Worm (Caenorhabditis elegans) whole organism, early embryonic: ENCODE results near the gene abf-4.

Experiments used
- B0310.2 ChIP-seq: sonication (generic microtip); optimal IDR thresholded peaks from 2 replicates; lab custom pipeline; 2016; ENCODE audit warnings: mild to moderate bottlenecking, missing genetic modification characterization, missing compliant biosample characterization
- F13C5.2 ChIP-seq: sonication (generic microtip); optimal IDR thresholded peaks from 2 replicates; lab custom pipeline; 2017; ENCODE audit warnings: mild to moderate bottlenecking, missing genetic modification characterization, inconsistent platforms, missing compliant biosample characterization
- aly-1 ChIP-seq: sonication (generic microtip); optimal IDR thresholded peaks from 2 replicates; lab custom pipeline; 2016; ENCODE audit warnings: missing genetic modification characterization, missing compliant biosample characterization
- ama-1 ChIP-seq: fragments of 150-350 bp; optimal IDR thresholded peaks from 2 replicates; lab custom pipeline; 2014
- ceh-13 ChIP-seq: fragments of 200-800 bp; sonication (Bioruptor generic); optimal IDR thresholded peaks from 2 replicates; lab custom pipeline; 2018; ENCODE audit warnings: mild to moderate bottlenecking, missing genetic modification characterization, missing compliant biosample characterization
- ceh-36 ChIP-seq: sonication (generic microtip); optimal IDR thresholded peaks from 2 replicates; lab custom pipeline; 2016; ENCODE audit warnings: missing genetic modification characterization, inconsistent platforms, missing compliant biosample characterization
- ets-7 ChIP-seq: sonication (generic microtip); optimal IDR thresholded peaks from 2 replicates; lab custom pipeline; 2016; ENCODE audit warnings: missing genotype, missing genetic modification characterization, missing compliant biosample characterization
- flt-1 ChIP-seq: fragments of 200-800 bp; sonication (Bioruptor generic); IDR thresholded peaks from 2 replicates; pipeline ENCODE4 v1.3.6; 2022; ENCODE audit warnings: missing genetic modification characterization, missing compliant biosample characterization
- hmbx-1 ChIP-seq: sonication (generic microtip); optimal IDR thresholded peaks from 2 replicates; lab custom pipeline; 2016; ENCODE audit warnings: mild to moderate bottlenecking, missing genetic modification characterization, missing compliant biosample characterization
- hmg-4 ChIP-seq: fragments of 200-800 bp; sonication (Bioruptor generic); optimal IDR thresholded peaks from 2 replicates; lab custom pipeline; 2018; ENCODE audit warnings: mild to moderate bottlenecking, missing genetic modification characterization, missing compliant biosample characterization
- hnd-1 ChIP-seq: sonication (generic microtip); optimal IDR thresholded peaks from 2 replicates; lab custom pipeline; 2016; ENCODE audit warnings: missing genetic modification characterization, missing compliant biosample characterization
- pes-1 ChIP-seq: fragments of 200-800 bp; sonication (Bioruptor generic); IDR thresholded peaks from 2 replicates; pipeline ENCODE4 v1.3.6; 2022; ENCODE audit warnings: missing genetic modification reagents, missing genetic modification characterization, missing compliant biosample characterization
- scrt-1 ChIP-seq: fragments of 200-800 bp; sonication (Bioruptor generic); IDR thresholded peaks from 2 replicates; pipeline ENCODE4 v1.3.6; 2022; ENCODE audit warnings: missing genetic modification characterization, missing compliant biosample characterization
- sea-1 ChIP-seq: fragments of 200-800 bp; sonication (Bioruptor generic); conservative IDR thresholded peaks from 2 replicates; pipeline ENCODE4 v1.3.6; 2022; ENCODE audit warnings: missing genetic modification characterization, missing compliant biosample characterization
- tbx-11 ChIP-seq: fragments of 200-800 bp; sonication (Bioruptor generic); IDR thresholded peaks from 2 replicates; pipeline ENCODE4 v1.3.6; 2022; ENCODE audit warnings: missing genetic modification characterization, missing compliant biosample characterization
- tbx-37 ChIP-seq: fragments of 200-800 bp; sonication (Bioruptor generic); conservative IDR thresholded peaks from 2 replicates; pipeline ENCODE4 v1.3.6; 2022; ENCODE audit warnings: missing genetic modification reagents, missing genetic modification characterization, missing compliant biosample characterization
- tra-4 ChIP-seq: sonication (generic microtip); optimal IDR thresholded peaks from 2 replicates; lab custom pipeline; 2017; ENCODE audit warnings: missing genetic modification characterization, missing compliant biosample characterization

The abf-4 gene

ce11 chrV:20558270-20558669 is at the start of gene abf-4:
Gene abf-4, minus strand, starts transcription at chrV:20558370.
- TF ChIP-seq flt-1 (GFP tag; lab: Robert Waterston, UW) = no peak
- TF ChIP-seq ets-7 = no peak
- no peak for TF ChIP-seq tbx-11 (GFP tag; lab: Robert Waterston, UW)
- no peak for TF ChIP-seq tra-4 (tag; lab: Kevin White, UChicago)
- TF ChIP-seq pes-1 (GFP tag; lab: Robert Waterston, UW) = no peak
- no peak for TF ChIP-seq tbx-37 (GFP tag; lab: Robert Waterston, UW)
- TF ChIP-seq B0310.2 (tag; lab: Kevin White, UChicago) = no peak
- no peak for TF ChIP-seq scrt-1 (GFP tag; lab: Robert Waterston, UW)
- TF ChIP-seq ceh-13 = no peak
- TF ChIP-seq hmbx-1 (tag; lab: Kevin White, UChicago) = no peak
- TF ChIP-seq ama-1 (lab: Kevin White, UChicago) = no peak
- no peak for TF ChIP-seq sea-1
- TF ChIP-seq hmg-4 (GFP tag; lab: Kevin White, UChicago) = no peak
- no peak for TF ChIP-seq F13C5.2 (tag; lab: Kevin White, UChicago)
- no peak for TF ChIP-seq hnd-1 (tag; lab: Kevin White, UChicago)
- no peak for TF ChIP-seq ceh-36 (tag; lab: Kevin White, UChicago)
- TF ChIP-seq aly-1 (tag; lab: Kevin White, UChicago) = no peak

- no peak for TF ChIP-seq tbx-37 (GFP tag; lab: Robert Waterston, UW)
These were observed 48.4 kb upstream of the abf-4 start, which contains the start of gene F46B3.23 for ce11 chrV:20606617-20607016. Gene F46B3.23, minus strand, starts transcription at chrV:20606717.

- no peak for TF ChIP-seq hnd-1 (tag; lab: Kevin White, UChicago)
- peak; percentile 36; the same call in 1 of the 2 replicates for TF ChIP-seq pes-1 (GFP tag; lab: Robert Waterston, UW)
These were observed 46.5 kb upstream of the abf-4 start, which contains the start of gene ttr-57 for ce11 chrV:20604606-20605155. Gene ttr-57, plus strand, starts transcription at chrV:20605105.

- no peak for TF ChIP-seq ets-7
- no peak for TF ChIP-seq flt-1 (GFP tag; lab: Robert Waterston, UW)
- no peak for TF ChIP-seq aly-1 (tag; lab: Kevin White, UChicago)
- TF ChIP-seq tbx-37 (GFP tag; lab: Robert Waterston, UW) = no peak
- no peak for TF ChIP-seq B0310.2 (tag; lab: Kevin White, UChicago)
- TF ChIP-seq F13C5.2 (tag; lab: Kevin White, UChicago) = no peak
- no peak for TF ChIP-seq ceh-13
- TF ChIP-seq ceh-36 (tag; lab: Kevin White, UChicago) = no peak
- TF ChIP-seq hmbx-1 (tag; lab: Kevin White, UChicago) = no peak
- TF ChIP-seq pes-1 (GFP tag; lab: Robert Waterston, UW) = no peak
- no peak for TF ChIP-seq hnd-1 (tag; lab: Kevin White, UChicago)
These were observed 44.8 kb upstream of the abf-4 start, which contains the start of gene ttr-11 for ce11 chrV:20603014-20603413. Gene ttr-11, plus strand, starts transcription at chrV:20603314.

- TF ChIP-seq hmbx-1 (tag; lab: Kevin White, UChicago) (no peak), aly-1 (tag; lab: Kevin White, UChicago) (no peak), scrt-1 (GFP tag; lab: Robert Waterston, UW) (no peak), ceh-36 (tag; lab: Kevin White, UChicago) (no peak), ama-1 (lab: Kevin White, UChicago) (no peak), sea-1 (no peak), hmg-4 (GFP tag; lab: Kevin White, UChicago) (no peak), tbx-11 (GFP tag; lab: Robert Waterston, UW) (no peak), pes-1 (GFP tag; lab: Robert Waterston, UW) (no peak), F13C5.2 (tag; lab: Kevin White, UChicago) (no peak), tra-4 (tag; lab: Kevin White, UChicago) (no peak), hnd-1 (tag; lab: Kevin White, UChicago) (no peak), ets-7 (no peak), B0310.2 (tag; lab: Kevin White, UChicago) (no peak), ceh-13 (no peak), tbx-37 (GFP tag; lab: Robert Waterston, UW) (no peak), flt-1 (GFP tag; lab: Robert Waterston, UW) (no peak)
These were observed 42.5 kb upstream of the abf-4 start for ce11 chrV:20600704-20601103.

- TF ChIP-seq pes-1 (GFP tag; lab: Robert Waterston, UW) = no peak
- no peak for TF ChIP-seq ceh-36 (tag; lab: Kevin White, UChicago)
- TF ChIP-seq tbx-11 (GFP tag; lab: Robert Waterston, UW) = no peak
- no peak for TF ChIP-seq tbx-37 (GFP tag; lab: Robert Waterston, UW)
- no peak for TF ChIP-seq hmbx-1 (tag; lab: Kevin White, UChicago)
- no peak for TF ChIP-seq ets-7
- TF ChIP-seq scrt-1 (GFP tag; lab: Robert Waterston, UW) = no peak
- no peak for TF ChIP-seq F13C5.2 (tag; lab: Kevin White, UChicago)
- no peak for TF ChIP-seq tra-4 (tag; lab: Kevin White, UChicago)
- no peak for TF ChIP-seq hnd-1 (tag; lab: Kevin White, UChicago)
- no peak for TF ChIP-seq hmg-4 (GFP tag; lab: Kevin White, UChicago)
- no peak for TF ChIP-seq aly-1 (tag; lab: Kevin White, UChicago)
- TF ChIP-seq B0310.2 (tag; lab: Kevin White, UChicago) = no peak
These were observed 41.6 kb upstream of the abf-4 start, which contains the start of gene col-163 for ce11 chrV:20599795-20600194. Gene col-163, plus strand, starts transcription at chrV:20600095.

- TF ChIP-seq sea-1 = no peak
- no peak for TF ChIP-seq ceh-36 (tag; lab: Kevin White, UChicago)
- TF ChIP-seq tbx-11 (GFP tag; lab: Robert Waterston, UW) = no peak
- no peak for TF ChIP-seq scrt-1 (GFP tag; lab: Robert Waterston, UW)
- TF ChIP-seq B0310.2 (tag; lab: Kevin White, UChicago) = no peak
- no peak for TF ChIP-seq F13C5.2 (tag; lab: Kevin White, UChicago)
- no peak for TF ChIP-seq tbx-37 (GFP tag; lab: Robert Waterston, UW)
- TF ChIP-seq aly-1 (tag; lab: Kevin White, UChicago) = no peak
- TF ChIP-seq pes-1 (GFP tag; lab: Robert Waterston, UW) = no peak
- no peak for TF ChIP-seq hmbx-1 (tag; lab: Kevin White, UChicago)
- TF ChIP-seq ama-1 (lab: Kevin White, UChicago) = no peak
- TF ChIP-seq hmg-4 (GFP tag; lab: Kevin White, UChicago) = no peak
- TF ChIP-seq hnd-1 (tag; lab: Kevin White, UChicago) = no peak
- TF ChIP-seq flt-1 (GFP tag; lab: Robert Waterston, UW) = no peak
- no peak for TF ChIP-seq ets-7
- TF ChIP-seq ceh-13 = no peak
- no peak for TF ChIP-seq tra-4 (tag; lab: Kevin White, UChicago)
These were observed 38.9 kb upstream of the abf-4 start, which contains the start of gene F46B3.1 for ce11 chrV:20597076-20597475. Gene F46B3.1, minus strand, starts transcription at chrV:20597176.
